Worm (Caenorhabditis elegans): ENCODE measurements around the gene F08B12.11.

- TF ChIP-seq cog-1 (tag; optimal IDR thresholded peaks at IDR 0.05) (no peak), ztf-29 (GFP tag; IDR thresholded peaks at IDR 0.05) (peak; percentile 46; the same call in 1 of the 2 replicates), T22C8.4 (GFP tag; IDR thresholded peaks at IDR 0.05) (no peak), flt-1 (GFP tag; IDR thresholded peaks at IDR 0.05) (no peak), med-1 (GFP tag; optimal IDR thresholded peaks at IDR 0.05; ENCODE audit: insufficient read depth) (no peak), ztf-23 (GFP tag; IDR thresholded peaks at IDR 0.05) (peak; percentile 50; the same call in 1 of the 2 replicates), ref-1 (GFP tag; conservative IDR thresholded peaks at IDR 0.05) (no peak), klf-2 (GFP tag; conservative IDR thresholded peaks at IDR 0.05) (no peak), tab-1 (GFP tag; IDR thresholded peaks at IDR 0.05) (no peak)
These were observed at the start of gene F08B12.11, which contains the start of gene prmn-1 for ce11 chrX:11384534-11385441.
